Fruit fly (Drosophila melanogaster): ENCODE results near the gene stwl.

The stwl gene

dm6 chr3L:14427292-14427729, 17.6 kb upstream of the stwl start:
- TF ChIP-seq woc (GFP tag; optimal IDR thresholded peaks at IDR 0.05) (no peak), Hr78 (GFP tag; optimal IDR thresholded peaks at IDR 0.05) (no peak), psq (GFP tag; optimal IDR thresholded peaks at IDR 0.05) (peak; percentile 30), h (GFP tag; optimal IDR thresholded peaks at IDR 0.05) (peak; percentile 73), CG9705 (GFP tag; optimal IDR thresholded peaks at IDR 0.05) (no peak), jim (GFP tag; optimal IDR thresholded peaks at IDR 0.05) (no peak), tai (GFP tag; optimal IDR thresholded peaks at IDR 0.05) (no peak), Hnf4 (GFP tag; optimal IDR thresholded peaks at IDR 0.05) (peak; percentile 42), Rel (GFP tag; optimal IDR thresholded peaks at IDR 0.05) (no peak), Rel (tag; optimal IDR thresholded peaks at IDR 0.05) (peak; percentile 93), lola (GFP tag; optimal IDR thresholded peaks at IDR 0.05) (no peak), dmrt93B (GFP tag; optimal IDR thresholded peaks at IDR 0.05) (no peak), Abd-B (GFP tag; optimal IDR thresholded peaks at IDR 0.05) (no peak), CrebA (GFP tag; optimal IDR thresholded peaks at IDR 0.05; ENCODE audit: borderline replicate concordance) (peak; percentile 52), fru (GFP tag; optimal IDR thresholded peaks at IDR 0.05) (peak; percentile 74), CG32264 (GFP tag; optimal IDR thresholded peaks at IDR 0.05) (no peak), dsf (GFP tag; optimal IDR thresholded peaks at IDR 0.05; ENCODE audit: borderline replicate concordance) (no peak), Sp1 (GFP tag; optimal IDR thresholded peaks at IDR 0.05) (peak; percentile 72), GATAd (GFP tag; optimal IDR thresholded peaks at IDR 0.05) (no peak), dl (GFP tag; optimal IDR thresholded peaks at IDR 0.05; ENCODE audit: insufficient read depth in 1 of 2, partially characterized antibody in 2 of 2) (peak in 1 of 2 experiments; percentile 44), HLH106 (tag; optimal IDR thresholded peaks at IDR 0.05) (peak; percentile 29), ey (GFP tag; optimal IDR thresholded peaks at IDR 0.05) (no peak), Mio (GFP tag; optimal IDR thresholded peaks at IDR 0.05) (no peak), Hr83 (GFP tag; optimal IDR thresholded peaks at IDR 0.05; ENCODE audit: poor library complexity, severe bottlenecking) (peak; percentile 69), usp (GFP tag; optimal IDR thresholded peaks at IDR 0.05) (no peak), Dif (GFP tag; optimal IDR thresholded peaks at IDR 0.05; ENCODE audit: partially characterized antibody) (peak; percentile 78), Jra (GFP tag; optimal IDR thresholded peaks at IDR 0.05) (no peak), rgr (GFP tag; optimal IDR thresholded peaks at IDR 0.05) (peak; percentile 58), OdsH (GFP tag; optimal IDR thresholded peaks at IDR 0.05) (no peak), br (GFP tag; optimal IDR thresholded peaks at IDR 0.05) (peak; percentile 74), foxo (GFP tag; optimal IDR thresholded peaks at IDR 0.05) (peak in 1 of 2 experiments; percentile 18), sage (GFP tag; optimal IDR thresholded peaks at IDR 0.05) (no peak), sv (GFP tag; optimal IDR thresholded peaks at IDR 0.05) (no peak), brk (GFP tag; optimal IDR thresholded peaks at IDR 0.05) (no peak), N (GFP tag; optimal IDR thresholded peaks at IDR 0.05) (no peak), Dfd (GFP tag; optimal IDR thresholded peaks at IDR 0.05) (no peak), Myc (optimal IDR thresholded peaks at IDR 0.05) (no peak), Vsx2 (GFP tag; optimal IDR thresholded peaks at IDR 0.05; ENCODE audit: partially characterized antibody) (peak; percentile 42), pan (optimal IDR thresholded peaks at IDR 0.05) (no peak)

dm6 chr3L:14425076-14425475, 15.3 kb upstream of the stwl start:
- TF ChIP-seq Rel (GFP tag; optimal IDR thresholded peaks at IDR 0.05): no peak
- TF ChIP-seq Rel (tag; optimal IDR thresholded peaks at IDR 0.05): peak; percentile 23
- no peak for TF ChIP-seq pan (optimal IDR thresholded peaks at IDR 0.05)

- TF ChIP-seq GATAd (GFP tag; optimal IDR thresholded peaks at IDR 0.05) (no peak), CG32264 (GFP tag; optimal IDR thresholded peaks at IDR 0.05) (no peak), psq (GFP tag; optimal IDR thresholded peaks at IDR 0.05) (peak; percentile 73), dsf (GFP tag; optimal IDR thresholded peaks at IDR 0.05; ENCODE audit: borderline replicate concordance) (no peak), Hr83 (GFP tag; optimal IDR thresholded peaks at IDR 0.05; ENCODE audit: poor library complexity, severe bottlenecking) (no peak)
Observed at dm6 chr3L:14423638-14424037, 13.9 kb upstream of the stwl start.

All from whole organism, wandering third instar larva.